Worm (Caenorhabditis elegans): Measurements from ENCODE around the gene cpsf-2.

Gene cpsf-2

DNA sequence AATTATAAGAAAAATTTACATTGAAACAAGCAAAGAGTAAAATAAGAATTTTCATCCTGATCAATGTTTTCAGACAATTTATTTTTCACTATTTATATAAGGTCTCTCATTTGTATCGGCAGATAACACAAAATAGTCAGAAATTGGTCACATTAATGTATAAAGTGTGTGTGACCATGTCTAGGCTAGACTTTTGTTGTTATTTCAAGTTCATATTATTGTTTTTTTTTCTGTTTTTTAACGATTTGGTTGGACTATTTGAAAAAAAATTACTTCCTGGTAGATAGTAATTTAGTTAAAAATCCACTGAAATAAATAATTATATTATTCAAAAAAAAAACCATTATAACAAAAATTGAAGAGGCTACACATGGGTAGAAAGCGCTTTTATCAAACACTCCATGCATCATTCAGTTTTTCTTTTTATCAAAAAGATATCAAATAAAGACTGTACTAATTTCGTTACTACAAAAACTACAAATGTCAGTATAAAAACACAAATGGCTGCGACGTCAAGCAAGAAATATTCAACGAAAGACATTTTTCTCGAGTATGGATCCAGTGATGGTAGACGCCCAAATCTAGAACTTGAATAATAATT lies 33.6 kb upstream of the cpsf-2 start, which contains the start of gene ugt-37:
ugt-37 (minus strand) TSS at position 69 of the 601 bp plus-strand sequence.
- TF ChIP-seq nhr-102 (tag; optimal IDR thresholded peaks at IDR 0.05) (peak; percentile 92), nhr-28 (tag; optimal IDR thresholded peaks at IDR 0.05) (peak; percentile 89), saeg-2 (GFP tag; IDR thresholded peaks at IDR 0.05) (no peak), daf-19 (GFP tag; conservative IDR thresholded peaks at IDR 0.05) (no peak), aha-1 (tag) (peak; percentile 34), F49E8.2 (tag; optimal IDR thresholded peaks at IDR 0.05; ENCODE audit: borderline replicate concordance) (no peak)

DNA sequence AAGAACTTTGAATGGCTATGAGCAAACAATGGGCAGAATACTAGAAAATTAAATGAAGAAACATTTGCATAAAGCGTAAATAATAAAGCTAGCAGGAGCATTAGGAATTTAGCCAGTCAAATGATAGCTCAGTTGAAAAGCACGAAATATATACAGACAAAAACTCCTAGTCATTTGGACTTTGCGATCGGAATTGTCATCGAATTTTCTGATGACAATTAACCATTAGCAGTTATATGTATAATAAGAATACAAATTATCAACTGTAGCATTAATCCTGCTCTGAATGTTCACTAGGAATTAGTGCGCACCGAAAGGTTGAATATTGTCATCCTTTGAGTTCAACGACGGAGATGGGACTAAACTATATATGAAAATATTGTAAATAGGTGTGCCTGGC lies 31.6 kb upstream of the cpsf-2 start, which contains the start of gene ugt-38:
ugt-38 (minus strand) TSS at position 101 of the 400 bp plus-strand sequence.
- TF ChIP-seq saeg-2 (GFP tag; IDR thresholded peaks at IDR 0.05) (no peak), lin-15B (tag; optimal IDR thresholded peaks at IDR 0.05) (no peak), aha-1 (tag) (peak; percentile 62)

DNA sequence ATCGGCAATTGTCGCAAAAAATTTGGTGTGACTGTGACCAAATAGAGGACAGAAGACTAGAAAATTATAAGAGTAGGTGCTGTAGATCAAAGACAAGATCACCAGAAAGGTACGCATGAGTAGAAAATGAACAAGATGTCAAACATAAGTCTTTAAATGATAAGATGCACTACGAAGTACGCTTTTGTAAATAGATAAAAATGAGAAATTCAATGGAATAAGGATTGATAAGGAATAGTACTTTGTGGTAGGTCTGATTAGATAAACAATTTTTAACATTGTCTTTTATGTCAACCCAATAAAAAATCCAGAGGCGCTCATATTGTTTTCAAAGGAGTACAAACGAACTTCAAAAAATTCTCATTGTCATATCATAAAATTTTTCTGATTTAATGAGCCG lies 28.4 kb upstream of the cpsf-2 start, which contains the start of gene F10D2.8:
F10D2.8 (minus strand) TSS at position 145 of the 400 bp plus-strand sequence.
- TF ChIP-seq nhr-28 (tag; optimal IDR thresholded peaks at IDR 0.05) (peak; percentile 99), nhr-77 (tag; optimal IDR thresholded peaks at IDR 0.05) (peak; percentile 26), D1046.2 (GFP tag; IDR thresholded peaks at IDR 0.05) (no peak), nhr-102 (tag; optimal IDR thresholded peaks at IDR 0.05) (peak; percentile 52), snpc-1.2 (GFP tag; IDR thresholded peaks at IDR 0.05) (no peak), pqm-1 (tag; optimal IDR thresholded peaks at IDR 0.05) (peak; percentile 62), zip-11 (GFP tag; IDR thresholded peaks at IDR 0.05) (no peak), dmd-6 (GFP tag; IDR thresholded peaks at IDR 0.05) (peak; percentile 85), daf-16 (GFP tag; optimal IDR thresholded peaks at IDR 0.05) (no peak), daf-16 (tag; optimal IDR thresholded peaks at IDR 0.05) (peak; percentile 83), nhr-111 (GFP tag; optimal IDR thresholded peaks at IDR 0.05) (no peak), dve-1 (tag; optimal IDR thresholded peaks at IDR 0.05; ENCODE audit: insufficient read depth) (peak; percentile 69), mxl-3 (GFP tag; optimal IDR thresholded peaks at IDR 0.05) (no peak), nhr-48 (tag; optimal IDR thresholded peaks at IDR 0.05) (peak; percentile 36)

DNA sequence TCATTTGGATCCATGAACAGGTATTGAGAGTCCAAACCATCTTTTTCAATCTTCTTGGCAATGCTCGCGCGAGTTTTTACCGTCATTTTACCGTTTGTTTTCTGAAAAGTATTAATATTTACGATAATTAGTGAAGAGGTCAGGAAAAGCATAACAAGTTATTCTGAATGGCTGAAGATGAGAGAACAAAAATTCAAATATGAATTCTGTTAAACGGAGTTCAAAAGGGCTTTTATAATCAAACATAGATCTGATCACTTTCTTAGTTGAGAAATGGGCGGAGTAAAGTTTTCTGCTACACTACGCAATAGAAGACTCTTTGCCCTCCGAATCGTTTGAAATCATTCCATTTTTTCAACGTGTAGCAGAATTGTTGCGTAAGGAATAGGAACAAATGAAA lies 25.9 kb upstream of the cpsf-2 start, which contains the start of gene fat-7:
fat-7 (minus strand) TSS at position 101 of the 400 bp plus-strand sequence.
- no peak for TF ChIP-seq sdz-12 (GFP tag; optimal IDR thresholded peaks at IDR 0.05)
- no peak for TF ChIP-seq mdl-1 (tag; optimal IDR thresholded peaks at IDR 0.05)
- no peak for TF ChIP-seq ceh-20 (GFP tag; IDR thresholded peaks at IDR 0.05)
- no peak for TF ChIP-seq ama-1 (optimal IDR thresholded peaks at IDR 0.05)
- no peak for TF ChIP-seq spr-1 (tag; optimal IDR thresholded peaks at IDR 0.05)
- TF ChIP-seq Y5F2A.4 (GFP tag; optimal IDR thresholded peaks at IDR 0.05), result no peak
- TF ChIP-seq lir-3 (tag; optimal IDR thresholded peaks at IDR 0.05), result no peak
- TF ChIP-seq skn-1 (tag; optimal IDR thresholded peaks at IDR 0.05), result no peak
- TF ChIP-seq hlh-11 (tag; optimal IDR thresholded peaks at IDR 0.05), result no peak
- no peak for TF ChIP-seq mdt-29 (GFP tag; IDR thresholded peaks at IDR 0.05)
- no peak for TF ChIP-seq lsy-2 (tag; optimal IDR thresholded peaks at IDR 0.05)
- no peak for TF ChIP-seq lin-38 (GFP tag; IDR thresholded peaks at IDR 0.05)

DNA sequence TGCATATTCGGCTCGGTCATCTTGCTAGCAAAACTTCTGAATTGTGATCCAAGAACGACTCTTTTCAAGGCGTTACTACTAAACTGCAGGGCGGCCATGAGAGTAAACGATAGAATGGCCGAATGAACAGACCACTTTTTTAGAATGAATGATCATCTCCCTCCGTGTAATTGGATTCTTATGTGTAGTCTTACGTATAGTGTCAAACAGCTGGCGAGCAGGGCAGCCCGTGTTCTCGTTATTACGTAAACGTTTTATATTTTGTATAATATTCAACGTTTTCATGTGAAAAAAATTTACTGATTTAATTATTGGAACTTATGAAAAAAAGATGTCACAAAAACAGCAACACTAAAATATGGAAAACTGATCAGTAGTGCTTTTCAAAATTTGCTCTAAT lies 22.9 kb upstream of the cpsf-2 start, which contains the start of gene F10D2.10:
F10D2.10 (minus strand) TSS at position 101 of the 400 bp plus-strand sequence.
- TF ChIP-seq nhr-48 (tag; optimal IDR thresholded peaks at IDR 0.05), result no peak
- peak; percentile 68 for TF ChIP-seq aha-1 (tag)
- no peak for TF ChIP-seq Y75B8A.6 (GFP tag; IDR thresholded peaks at IDR 0.05)
